Fruit fly (Drosophila melanogaster) whole organism, embryonic: Measurements from ENCODE around the gene Ubc4.

Experiments
- ATbp ChIP-seq: fragments of 200-800 bp; sonication (Bioruptor generic); optimal IDR thresholded peaks from 2 replicates; lab custom pipeline; 2017; ENCODE audit warnings: missing biosample characterization, mild to moderate bottlenecking, missing genetic modification characterization, missing genetic modification reagents
- Blimp-1 ChIP-seq: fragments of 200-800 bp; sonication (Bioruptor generic); optimal IDR thresholded peaks from 3 replicates; lab custom pipeline; 2018; ENCODE audit warnings: missing biosample characterization, missing genetic modification characterization, mild to moderate bottlenecking, moderate library complexity, missing genetic modification reagents
- CG10543 ChIP-seq: fragments of 200-800 bp; sonication (Bioruptor generic); optimal IDR thresholded peaks from 3 replicates; lab custom pipeline; 2017; ENCODE audit warnings: missing biosample characterization, mild to moderate bottlenecking, missing genetic modification characterization, moderate library complexity
- CG11504 ChIP-seq: fragments of 200-800 bp; sonication (Bioruptor generic); optimal IDR thresholded peaks from 3 replicates; lab custom pipeline; 2019; ENCODE audit warnings: missing biosample characterization, mild to moderate bottlenecking, missing genetic modification characterization, moderate library complexity
- CG12744 ChIP-seq: fragments of 200-800 bp; sonication (Bioruptor generic); optimal IDR thresholded peaks from 2 replicates; lab custom pipeline; 2016; ENCODE audit warnings: missing biosample characterization, missing genetic modification characterization
- CG13424 ChIP-seq: fragments of 200-800 bp; sonication (Bioruptor generic); optimal IDR thresholded peaks from 2 replicates; lab custom pipeline; 2019; ENCODE audit warnings: missing biosample characterization, mild to moderate bottlenecking, missing genetic modification characterization, moderate library complexity
- CG14860 ChIP-seq: fragments of 200-800 bp; sonication (Bioruptor generic); IDR thresholded peaks from 3 replicates; pipeline ENCODE4 v1.3.6; 2022; ENCODE audit warnings: missing biosample characterization, missing genetic modification characterization; ENCODE audit not compliant: partially characterized antibody
- CG1529 ChIP-seq: fragments of 200-800 bp; sonication (Bioruptor generic); optimal IDR thresholded peaks from 3 replicates; lab custom pipeline; 2018; ENCODE audit warnings: missing biosample characterization, missing genetic modification characterization
- CG15479 ChIP-seq: fragments of 200-800 bp; sonication (Bioruptor generic); optimal IDR thresholded peaks from 3 replicates; lab custom pipeline; 2019; ENCODE audit warnings: missing biosample characterization, mild to moderate bottlenecking, missing genetic modification characterization, moderate library complexity
- CG16813 ChIP-seq: fragments of 200-800 bp; sonication (Bioruptor generic); IDR thresholded peaks from 3 replicates; pipeline ENCODE4 v1.3.6; 2022; ENCODE audit warnings: missing biosample characterization, missing genetic modification characterization; ENCODE audit not compliant: partially characterized antibody
- CG17802 ChIP-seq: fragments of 200-800 bp; sonication (Bioruptor generic); optimal IDR thresholded peaks from 2 replicates; lab custom pipeline; 2018; ENCODE audit warnings: missing biosample characterization, mild to moderate bottlenecking, missing genetic modification characterization, moderate library complexity
- CG17829 ChIP-seq: fragments of 200-800 bp; optimal IDR thresholded peaks from 2 replicates; lab custom pipeline; 2019; ENCODE audit warnings: missing biosample characterization, mild to moderate bottlenecking, missing genetic modification characterization, moderate library complexity
- CG2129 ChIP-seq: fragments of 200-800 bp; sonication (Bioruptor generic); IDR thresholded peaks from 2 replicates; pipeline ENCODE4 v1.3.6; 2022; ENCODE audit warnings: missing biosample characterization, missing genetic modification characterization; ENCODE audit not compliant: partially characterized antibody
- CG2202 ChIP-seq: fragments of 200-800 bp; sonication (Bioruptor generic); optimal IDR thresholded peaks from 2 replicates; lab custom pipeline; 2018; ENCODE audit warnings: missing biosample characterization, mild to moderate bottlenecking, missing genetic modification characterization
- CG30403 ChIP-seq: fragments of 200-800 bp; sonication (Bioruptor generic); optimal IDR thresholded peaks from 3 replicates; lab custom pipeline; 2016; ENCODE audit warnings: missing biosample characterization, missing genetic modification characterization
- CG31224 ChIP-seq: fragments of 200-800 bp; sonication (Bioruptor generic); IDR thresholded peaks from 2 replicates; pipeline ENCODE4 v1.3.6; 2022; ENCODE audit warnings: missing biosample characterization, missing genetic modification characterization
- CG32772 ChIP-seq: fragments of 200-800 bp; sonication (Bioruptor generic); IDR thresholded peaks from 2 replicates; pipeline ENCODE4 v1.3.6; 2022; ENCODE audit warnings: missing biosample characterization, missing genetic modification characterization
- CG34224 ChIP-seq: fragments of 200-800 bp; sonication (Bioruptor generic); IDR thresholded peaks from 3 replicates; pipeline ENCODE4 v1.3.6; 2022; ENCODE audit warnings: missing biosample characterization, missing genetic modification characterization; ENCODE audit not compliant: partially characterized antibody
- CG42726 ChIP-seq: fragments of 200-800 bp; sonication (Bioruptor generic); IDR thresholded peaks from 2 replicates; pipeline ENCODE4 v1.3.6; 2022; ENCODE audit warnings: missing biosample characterization, missing genetic modification characterization; ENCODE audit not compliant: partially characterized antibody
- CG4404 ChIP-seq: fragments of 200-800 bp; sonication (Bioruptor generic); IDR thresholded peaks from 2 replicates; pipeline ENCODE4 v1.3.6; 2022; ENCODE audit warnings: missing biosample characterization, missing genetic modification characterization
- CG4707 ChIP-seq: fragments of 200-800 bp; sonication (Bioruptor generic); optimal IDR thresholded peaks from 2 replicates; lab custom pipeline; 2018; ENCODE audit warnings: missing biosample characterization, mild to moderate bottlenecking, missing genetic modification characterization, moderate library complexity
- CG6272 ChIP-seq: fragments of 200-800 bp; sonication (Bioruptor generic); IDR thresholded peaks from 2 replicates; pipeline ENCODE4 v1.3.6; 2022; ENCODE audit warnings: missing biosample characterization, missing genetic modification characterization
- CG6791 ChIP-seq: fragments of 200-800 bp; sonication (Bioruptor generic); IDR thresholded peaks from 3 replicates; pipeline ENCODE4 v1.3.6; 2022; ENCODE audit warnings: missing biosample characterization, missing genetic modification characterization; ENCODE audit not compliant: partially characterized antibody
- CG7271 ChIP-seq: fragments of 200-800 bp; sonication (Bioruptor generic); optimal IDR thresholded peaks from 2 replicates; lab custom pipeline; 2018; ENCODE audit warnings: missing biosample characterization, mild to moderate bottlenecking, missing genetic modification characterization, moderate library complexity
- CG9797 ChIP-seq: fragments of 200-800 bp; sonication (Bioruptor generic); optimal IDR thresholded peaks from 3 replicates; lab custom pipeline; 2018; ENCODE audit warnings: missing biosample characterization, mild to moderate bottlenecking, missing genetic modification characterization
- CG9932 ChIP-seq: fragments of 200-800 bp; sonication (Bioruptor generic); IDR thresholded peaks from 2 replicates; pipeline ENCODE4 v1.3.6; 2022; ENCODE audit warnings: missing biosample characterization, missing genetic modification characterization
- CHES-1-like ChIP-seq: fragments of 200-800 bp; sonication (Bioruptor generic); optimal IDR thresholded peaks from 2 replicates; lab custom pipeline; 2016; ENCODE audit warnings: missing biosample characterization, missing genetic modification characterization
- Dref ChIP-seq: fragments of 200-800 bp; sonication (Bioruptor generic); IDR thresholded peaks from 2 replicates; pipeline ENCODE4 v1.3.6; 2022; ENCODE audit warnings: missing biosample characterization, missing genetic modification characterization
- Gsc ChIP-seq: fragments of 200-800 bp; sonication (Bioruptor generic); IDR thresholded peaks from 2 replicates; pipeline ENCODE4 v1.3.6; 2022; ENCODE audit warnings: missing biosample characterization, missing genetic modification characterization
- Hand ChIP-seq: fragments of 200-800 bp; sonication (Bioruptor generic); optimal IDR thresholded peaks from 2 replicates; lab custom pipeline; 2017; ENCODE audit warnings: mild to moderate bottlenecking, missing biosample characterization, missing genetic modification reagents, missing genetic modification characterization
- HmgD ChIP-seq: fragments of 200-800 bp; sonication (Bioruptor generic); optimal IDR thresholded peaks from 3 replicates; lab custom pipeline; 2016; ENCODE audit warnings: missing biosample characterization, missing genetic modification characterization
- HmgZ ChIP-seq: fragments of 200-800 bp; sonication (Bioruptor generic); optimal IDR thresholded peaks from 2 replicates; lab custom pipeline; 2018; ENCODE audit warnings: missing biosample characterization, mild to moderate bottlenecking, missing genetic modification characterization
- Hmr ChIP-seq: fragments of 200-800 bp; sonication (Bioruptor generic); optimal IDR thresholded peaks from 3 replicates; lab custom pipeline; 2017; ENCODE audit warnings: mild to moderate bottlenecking, missing biosample characterization, missing genetic modification reagents, missing genetic modification characterization
- NFAT ChIP-seq: fragments of 200-800 bp; sonication (Bioruptor generic); IDR thresholded peaks from 2 replicates; pipeline ENCODE4 v1.3.6; 2022; ENCODE audit warnings: missing biosample characterization, missing genetic modification characterization
- Opbp ChIP-seq: fragments of 200-800 bp; sonication (Bioruptor generic); IDR thresholded peaks from 3 replicates; pipeline ENCODE4 v1.3.6; 2022; ENCODE audit warnings: missing biosample characterization, missing genetic modification characterization; ENCODE audit not compliant: partially characterized antibody
- Stat92E ChIP-seq, 3 experiments: fragments of >200 bp in 2 of 3; fragments of 200-800 bp in 1 of 3; sonication (Bioruptor generic) in 1 of 3; optimal IDR thresholded peaks; 2 replicates each; lab custom pipeline; 2017 to 2019; ENCODE audit warnings: missing biosample characterization in 3 of 3, missing genetic modification characterization in 3 of 3, mild to moderate bottlenecking in 1 of 3, moderate library complexity in 1 of 3
- Usf ChIP-seq: fragments of 200-800 bp; sonication (Bioruptor generic); optimal IDR thresholded peaks from 2 replicates; lab custom pipeline; 2017; ENCODE audit warnings: missing genotype, missing biosample characterization, missing genetic modification characterization
- abd-A ChIP-seq: fragments of 200-800 bp; sonication (Bioruptor generic); optimal IDR thresholded peaks from 3 replicates; lab custom pipeline; 2019; ENCODE audit warnings: missing biosample characterization, mild to moderate bottlenecking, missing genetic modification characterization, moderate library complexity
- amos ChIP-seq: fragments of 200-800 bp; sonication (Bioruptor generic); IDR thresholded peaks from 2 replicates; pipeline ENCODE4 v1.3.6; 2022; ENCODE audit warnings: missing biosample characterization, missing genetic modification characterization; ENCODE audit not compliant: partially characterized antibody
- aop ChIP-seq: fragments of 200-800 bp; sonication (Bioruptor generic); IDR thresholded peaks from 2 replicates; pipeline ENCODE4 v1.3.6; 2022; ENCODE audit warnings: missing biosample characterization, missing genetic modification characterization
- dm ChIP-seq: fragments of 200-800 bp; sonication (Bioruptor generic); optimal IDR thresholded peaks from 3 replicates; lab custom pipeline; 2016; ENCODE audit warnings: missing biosample characterization, missing genetic modification characterization
- gfzf ChIP-seq: fragments of 200-800 bp; sonication (Bioruptor generic); optimal IDR thresholded peaks from 2 replicates; lab custom pipeline; 2016; ENCODE audit warnings: missing biosample characterization, mild to moderate bottlenecking, missing genetic modification characterization, moderate library complexity
- mam ChIP-seq: fragments of 200-800 bp; sonication (Bioruptor generic); optimal IDR thresholded peaks from 3 replicates; lab custom pipeline; 2016; ENCODE audit warnings: missing biosample characterization, missing genetic modification characterization
- mirr ChIP-seq: fragments of 200-800 bp; sonication (Bioruptor generic); optimal IDR thresholded peaks from 3 replicates; lab custom pipeline; 2018; ENCODE audit warnings: missing biosample characterization, mild to moderate bottlenecking, missing genetic modification characterization
- sima ChIP-seq: fragments of 200-800 bp; sonication (Bioruptor generic); optimal IDR thresholded peaks from 2 replicates; lab custom pipeline; 2016; ENCODE audit warnings: missing biosample characterization, missing genetic modification characterization
- tll ChIP-seq, 2 experiments: fragments of 200-800 bp in 1 of 2; fragments of >200 bp in 1 of 2; sonication (Bioruptor generic) in 1 of 2; optimal IDR thresholded peaks; 2 replicates each; lab custom pipeline; 2017 to 2019; ENCODE audit warnings: missing biosample characterization in 2 of 2, missing genetic modification characterization in 2 of 2, mild to moderate bottlenecking in 1 of 2, moderate library complexity in 1 of 2
- trh ChIP-seq: fragments of 200-800 bp; sonication (Bioruptor generic); optimal IDR thresholded peaks from 2 replicates; lab custom pipeline; 2016; ENCODE audit warnings: missing biosample characterization, missing genetic modification characterization
- tx ChIP-seq: fragments of 200-800 bp; sonication (Bioruptor generic); optimal IDR thresholded peaks from 2 replicates; lab custom pipeline; 2016; ENCODE audit warnings: missing biosample characterization, missing genetic modification characterization
- unc-4 ChIP-seq: fragments of 200-800 bp; sonication (Bioruptor generic); IDR thresholded peaks from 2 replicates; pipeline ENCODE4 v1.3.6; 2022; ENCODE audit warnings: missing biosample characterization, missing genetic modification characterization; ENCODE audit not compliant: partially characterized antibody
- vvl ChIP-seq: fragments of 200-800 bp; sonication (Bioruptor generic); IDR thresholded peaks from 2 replicates; pipeline ENCODE4 v1.3.6; 2022; ENCODE audit warnings: missing biosample characterization, missing genetic modification characterization

Gene Ubc4

DNA sequence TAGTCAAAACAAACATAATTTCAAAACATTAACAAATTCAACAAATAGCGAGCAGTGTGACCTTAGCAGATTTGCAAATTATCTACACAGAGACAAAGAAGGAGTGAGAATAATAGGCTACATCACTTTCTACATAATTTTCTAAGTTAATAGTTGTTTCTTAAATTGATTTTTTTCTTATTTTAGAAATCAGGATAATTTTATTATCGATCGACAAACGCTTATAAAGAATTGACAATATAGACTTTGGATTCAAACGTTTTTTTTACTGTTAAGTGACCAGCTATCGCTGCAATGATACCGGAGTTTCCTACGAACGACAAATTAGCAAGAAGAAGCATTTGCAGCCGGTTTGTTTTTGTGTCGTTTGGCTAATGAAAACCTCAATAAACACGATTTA, 25.0 kb downstream of the Ubc4 start, which contains the start of the genes nbs and defl (continued):
- peak; percentile 69 for TF ChIP-seq CG32772 (GFP tag; lab: Robert Waterston, UW)
- peak; percentile 76 for TF ChIP-seq CHES-1-like
- TF ChIP-seq trh (GFP tag; lab: Kevin White, UChicago): no peak
- TF ChIP-seq Stat92E (GFP tag; optimal IDR thresholded peaks at IDR 0.05; lab: Kevin White, UChicago): no peak
- no peak for TF ChIP-seq CG1529 (GFP tag; lab: Kevin White, UChicago)
- no peak for TF ChIP-seq CG4707
- TF ChIP-seq CG13424 (tag; lab: Kevin White, UChicago): peak; percentile 81
- TF ChIP-seq Usf: no peak
- TF ChIP-seq CG17829 (tag; lab: Kevin White, UChicago): peak; percentile 73
- TF ChIP-seq unc-4: peak; percentile 63; the same call in 1 of the 2 replicates
- TF ChIP-seq tx (GFP tag; lab: Kevin White, UChicago): peak; percentile 57
- TF ChIP-seq CG6791: no peak
- no peak for TF ChIP-seq CG15479 (GFP tag; lab: Kevin White, UChicago)
- TF ChIP-seq mam: peak; percentile 88
- TF ChIP-seq CG34224 (GFP tag; lab: Robert Waterston, UW): no peak
- no peak for TF ChIP-seq aop
- peak; percentile 78 for TF ChIP-seq CG30403 (GFP tag; lab: Kevin White, UChicago)
- peak; percentile 57 for TF ChIP-seq CG9797 (GFP tag; lab: Kevin White, UChicago)
- no peak for TF ChIP-seq CG42726
- TF ChIP-seq CG2202: no peak
- TF ChIP-seq CG2129: no peak
- TF ChIP-seq CG10543 (GFP tag; lab: Kevin White, UChicago): peak; percentile 55
- peak; percentile 58 for TF ChIP-seq HmgZ (tag; lab: Kevin White, UChicago)
- TF ChIP-seq CG31224: peak; percentile 46

dm6 chr3L:9726707-9727106, 28.6 kb downstream of the Ubc4 start, which contains the start of gene Naa60:
Gene Naa60 (plus strand): TSS chr3L:9726895.
- TF ChIP-seq vvl (GFP tag; lab: Robert Waterston, UW) (no peak; the same call in none of the 2 replicates), HmgD (GFP tag; lab: Kevin White, UChicago) (no peak), Hmr (GFP tag; lab: Kevin White, UChicago) (no peak), CG17802 (tag; lab: Kevin White, UChicago) (no peak), dm (GFP tag; lab: Kevin White, UChicago) (no peak), CG17829 (tag; lab: Kevin White, UChicago) (peak; percentile 24), Gsc (GFP tag; lab: Robert Waterston, UW) (no peak), amos (GFP tag; lab: Robert Waterston, UW) (peak; percentile 93), Opbp (GFP tag; lab: Robert Waterston, UW) (peak; percentile 90), CG12744 (no peak), CG7271 (tag; lab: Kevin White, UChicago) (no peak), gfzf (GFP tag; lab: Kevin White, UChicago) (peak; percentile 81), NFAT (no peak), CG11504 (tag; lab: Kevin White, UChicago) (no peak), CG14860 (GFP tag; lab: Robert Waterston, UW) (peak; percentile 82), CG16813 (GFP tag; lab: Robert Waterston, UW) (peak; percentile 85), Dref (peak; percentile 73), ATbp (GFP tag; lab: Kevin White, UChicago) (no peak), CG6272 (GFP tag; lab: Robert Waterston, UW) (no peak), Hand (GFP tag; lab: Kevin White, UChicago) (no peak), sima (GFP tag; lab: Kevin White, UChicago) (no peak), tll (GFP tag; optimal IDR thresholded peaks at IDR 0.05; lab: Kevin White, UChicago) (no peak), mirr (GFP tag; lab: Kevin White, UChicago) (no peak), Blimp-1 (GFP tag; lab: Kevin White, UChicago) (no peak), CG4404 (GFP tag; lab: Robert Waterston, UW) (no peak), abd-A (tag; lab: Kevin White, UChicago) (no peak), CG9932 (GFP tag; lab: Robert Waterston, UW) (peak; percentile 51; the same call in 1 of the 2 replicates)
